Fruit fly (Drosophila melanogaster): Measurements from ENCODE around the gene CycT.
A peak's percentile ranks its signal among the peaks of the same experiment; 100 is the strongest.

The CycT gene

dm6 chr3L:17566335-17567242, 9.0 kb upstream of the CycT start (continued):
- no peak for TF ChIP-seq CG13287 (GFP tag; IDR thresholded peaks at IDR 0.05; ENCODE audit: partially characterized antibody)
- no peak for TF ChIP-seq dmrt11E (tag; optimal IDR thresholded peaks at IDR 0.05)
- TF ChIP-seq prd (optimal IDR thresholded peaks at IDR 0.05): no peak
- peak; percentile 75; the same call in 2 of the 3 replicates for TF ChIP-seq prd (GFP tag; IDR thresholded peaks at IDR 0.05)
- peak; percentile 56; the same call in 1 of the 2 replicates for TF ChIP-seq CG17328 (GFP tag; IDR thresholded peaks at IDR 0.05)
- TF ChIP-seq toy (GFP tag; IDR thresholded peaks at IDR 0.05): no peak
- no peak for TF ChIP-seq stwl (tag; optimal IDR thresholded peaks at IDR 0.05)
- peak; percentile 75 for TF ChIP-seq grau (tag; optimal IDR thresholded peaks at IDR 0.05)
- no peak for TF ChIP-seq emc (GFP tag; optimal IDR thresholded peaks at IDR 0.05)
- TF ChIP-seq tin (GFP tag; optimal IDR thresholded peaks at IDR 0.05): peak; percentile 69
- TF ChIP-seq Nf-YB (GFP tag; optimal IDR thresholded peaks at IDR 0.05): peak; percentile 50
- TF ChIP-seq CG32772 (GFP tag; IDR thresholded peaks at IDR 0.05): peak; percentile 73
- 0 out of 4 replicates have a peak, but pooled peaks have one; percentile 18 for TF ChIP-seq Dll (GFP tag; IDR thresholded peaks at IDR 0.05; ENCODE audit: partially characterized antibody)
- TF ChIP-seq CG2889 (GFP tag; IDR thresholded peaks at IDR 0.05): no peak; the same call in 2 of the 3 replicates
- TF ChIP-seq CG14050 (GFP tag; IDR thresholded peaks at IDR 0.05): peak; percentile 75
- TF ChIP-seq CG10979 (tag; optimal IDR thresholded peaks at IDR 0.05): peak; percentile 84
- TF ChIP-seq zen2 (GFP tag; IDR thresholded peaks at IDR 0.05; ENCODE audit: partially characterized antibody): no peak; the same call in 2 of the 3 replicates
- TF ChIP-seq stc (GFP tag; IDR thresholded peaks at IDR 0.05): peak; percentile 72
- TF ChIP-seq C15 (GFP tag; IDR thresholded peaks at IDR 0.05): no peak
- no peak for TF ChIP-seq Rfx (GFP tag; IDR thresholded peaks at IDR 0.05)
- TF ChIP-seq CG16863 (GFP tag; optimal IDR thresholded peaks at IDR 0.05): peak; percentile 9
- TF ChIP-seq fu2 (GFP tag; optimal IDR thresholded peaks at IDR 0.05): no peak
- TF ChIP-seq caup (GFP tag; optimal IDR thresholded peaks at IDR 0.05; ENCODE audit: severe bottlenecking): peak; percentile 30
- peak; percentile 77 for TF ChIP-seq seq (GFP tag; IDR thresholded peaks at IDR 0.05)
- TF ChIP-seq bsh (GFP tag; optimal IDR thresholded peaks at IDR 0.05): peak; percentile 66 to 82
- peak; percentile 68 for TF ChIP-seq CG7357 (GFP tag; IDR thresholded peaks at IDR 0.05)
- no peak for TF ChIP-seq pum (GFP tag; optimal IDR thresholded peaks at IDR 0.05)
- TF ChIP-seq CG11696 (GFP tag; IDR thresholded peaks at IDR 0.05): no peak
- peak; percentile 46 for TF ChIP-seq Ets65A (GFP tag)
- TF ChIP-seq CG34224 (GFP tag; IDR thresholded peaks at IDR 0.05; ENCODE audit: partially characterized antibody): no peak
- no peak for TF ChIP-seq Dref (GFP tag; IDR thresholded peaks at IDR 0.05)
- TF ChIP-seq nau (GFP tag; optimal IDR thresholded peaks at IDR 0.05): peak; percentile 74
- TF ChIP-seq Myb (GFP tag; optimal IDR thresholded peaks at IDR 0.05): no peak
- TF ChIP-seq tup (GFP tag; optimal IDR thresholded peaks at IDR 0.05): no peak
- peak in 1 of 2 experiments; percentile 71 for TF ChIP-seq Hr78 (GFP tag; optimal IDR thresholded peaks at IDR 0.05)
- no peak for TF ChIP-seq CG18011 (GFP tag; optimal IDR thresholded peaks at IDR 0.05)
- no peak for TF ChIP-seq CG12236 (GFP tag; optimal IDR thresholded peaks at IDR 0.05)
- TF ChIP-seq Fer3 (tag; optimal IDR thresholded peaks at IDR 0.05): peak; percentile 42
- peak; percentile 76 for TF ChIP-seq odd (GFP tag; optimal IDR thresholded peaks at IDR 0.05)
- no peak for TF ChIP-seq zf30C (GFP tag; optimal IDR thresholded peaks at IDR 0.05)
- peak; percentile 25 for TF ChIP-seq lilli (GFP tag; optimal IDR thresholded peaks at IDR 0.05)
- TF ChIP-seq Ada2b (GFP tag; IDR thresholded peaks at IDR 0.05): peak; percentile 64
- TF ChIP-seq Six4 (GFP tag; optimal IDR thresholded peaks at IDR 0.05): peak; percentile 65
- TF ChIP-seq H2.0 (GFP tag; IDR thresholded peaks at IDR 0.05): peak; percentile 57
- 0 out of 2 replicates have a peak, but pooled peaks have one; percentile 37 for TF ChIP-seq sob (GFP tag; IDR thresholded peaks at IDR 0.05)
- peak; percentile 62 for TF ChIP-seq CG13296 (GFP tag; optimal IDR thresholded peaks at IDR 0.05)
- TF ChIP-seq dati (GFP tag; IDR thresholded peaks at IDR 0.05): peak; percentile 30; the same call in 1 of the 2 replicates
- TF ChIP-seq peb (GFP tag; IDR thresholded peaks at IDR 0.05): peak; percentile 71
